Fruit fly (Drosophila melanogaster) whole organism, adult: ENCODE results near the gene Oatp33Eb.

Experiments
- CG14711 ChIP-seq: fragments of 200-800 bp; sonication (Bioruptor generic); optimal IDR thresholded peaks from 2 replicates; lab custom pipeline; 2018; ENCODE audit warnings: missing biosample characterization, mild to moderate bottlenecking, missing genetic modification characterization, moderate library complexity
- CG7045 ChIP-seq: fragments of 200-800 bp; sonication (Bioruptor generic); optimal IDR thresholded peaks from 2 replicates; lab custom pipeline; 2017; ENCODE audit warnings: missing biosample characterization, mild to moderate bottlenecking, missing genetic modification characterization
- CG7101 ChIP-seq: fragments of 200-800 bp; sonication (Bioruptor generic); optimal IDR thresholded peaks from 2 replicates; lab custom pipeline; 2018; ENCODE audit warnings: missing biosample characterization, mild to moderate bottlenecking, missing genetic modification characterization, moderate library complexity
- Crg-1 ChIP-seq: fragments of 200-800 bp; sonication (Bioruptor generic); optimal IDR thresholded peaks from 2 replicates; lab custom pipeline; 2016; ENCODE audit warnings: missing biosample characterization, missing genetic modification characterization
- bab1 ChIP-seq: fragments of 200-800 bp; sonication (Bioruptor generic); optimal IDR thresholded peaks from 3 replicates; lab custom pipeline; 2019; ENCODE audit warnings: missing biosample characterization, mild to moderate bottlenecking, missing genetic modification characterization, moderate library complexity
- toe ChIP-seq: fragments of 200-800 bp; sonication (Bioruptor generic); optimal IDR thresholded peaks from 2 replicates; lab custom pipeline; 2016; ENCODE audit warnings: missing biosample characterization, missing genetic modification characterization

- TF ChIP-seq CG7101 (no peak), toe (GFP tag; lab: Kevin White, UChicago) (no peak), CG7045 (GFP tag; lab: Kevin White, UChicago) (no peak), Crg-1 (GFP tag; lab: Kevin White, UChicago) (no peak), CG14711 (tag; lab: Kevin White, UChicago) (no peak), bab1 (GFP tag; lab: Kevin White, UChicago) (no peak)
Observed at dm6 chr2L:12455750-12456149, 7.5 kb downstream of the Oatp33Eb start.
